Worm (Caenorhabditis elegans): ENCODE measurements around the gene rnf-121.

rnf-121 gene

DNA sequence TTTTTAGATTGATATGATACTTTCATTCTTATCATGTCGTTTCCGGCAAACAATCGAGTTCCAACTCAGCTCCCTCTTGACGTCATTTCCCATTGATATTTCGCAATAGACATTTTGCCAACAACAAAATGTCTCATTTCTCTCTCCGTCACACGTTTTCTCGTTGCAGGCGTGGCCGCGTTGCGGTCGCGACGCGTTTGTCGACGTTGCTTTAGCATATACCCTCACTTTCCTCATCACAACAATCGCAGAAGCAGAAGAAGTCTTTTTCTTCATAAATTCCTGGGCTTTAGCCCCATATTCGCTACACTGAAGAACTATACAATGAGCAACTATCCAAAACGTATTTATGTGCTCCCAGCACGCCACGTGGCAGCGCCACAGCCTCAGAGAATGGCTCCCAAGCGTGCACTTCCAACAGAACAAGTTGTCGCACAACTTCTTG lies 22.9 kb upstream of the rnf-121 start, which contains the start of gene xbp-1 (continued):
- TF ChIP-seq nhr-20 (tag; optimal IDR thresholded peaks at IDR 0.05): peak; percentile 84
- TF ChIP-seq efl-1 (optimal IDR thresholded peaks at IDR 0.05): peak; percentile 76 to 86
- peak; percentile 67 to 95 for TF ChIP-seq efl-1 (GFP tag; optimal IDR thresholded peaks at IDR 0.05 in 1 of 2)
- no peak for TF ChIP-seq lin-39 (tag; optimal IDR thresholded peaks at IDR 0.05)
- TF ChIP-seq swsn-7 (tag; optimal IDR thresholded peaks at IDR 0.05): peak; percentile 78
- peak; percentile 95 for TF ChIP-seq skn-1 (tag; optimal IDR thresholded peaks at IDR 0.05)
- TF ChIP-seq ceh-82 (tag; optimal IDR thresholded peaks at IDR 0.05): peak; percentile 86 to 94 (median 88)
- TF ChIP-seq ets-5 (GFP tag; IDR thresholded peaks at IDR 0.05): no peak

DNA sequence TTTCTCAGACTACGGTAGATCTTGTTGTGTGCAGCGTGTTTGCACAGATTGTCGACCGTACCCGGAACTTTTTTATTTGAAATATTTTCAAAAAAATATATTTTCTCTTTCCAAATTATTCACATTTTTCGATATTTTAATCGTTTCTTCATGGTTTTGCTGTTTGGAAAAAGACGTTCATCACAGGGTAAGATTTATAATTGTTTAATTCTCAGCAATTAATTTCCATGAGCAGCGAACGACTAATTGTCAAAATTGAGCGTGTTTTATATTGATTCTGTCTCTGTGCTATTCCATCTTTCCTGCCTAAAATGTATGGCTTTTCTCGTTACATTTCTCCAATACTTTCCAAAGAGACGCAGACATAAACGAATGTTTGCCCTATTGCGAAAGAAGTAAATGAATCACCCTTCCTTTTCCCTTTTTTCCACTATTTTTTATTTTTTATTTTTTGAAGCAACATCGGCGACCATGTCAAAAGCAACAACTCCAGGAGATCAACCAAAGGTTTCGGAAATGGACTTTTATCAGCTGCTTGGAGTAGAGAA lies 20.4 kb upstream of the rnf-121 start, which contains the start of gene dnj-16:
TSS of gene dnj-16 (plus strand) at position 51 of the 548 bp plus-strand sequence.
- TF ChIP-seq egl-27 (tag; optimal IDR thresholded peaks at IDR 0.05): no peak
- TF ChIP-seq pag-3 (tag; optimal IDR thresholded peaks at IDR 0.05; ENCODE audit: borderline replicate concordance, insufficient read depth): no peak
- no peak for TF ChIP-seq tbx-2 (tag; optimal IDR thresholded peaks at IDR 0.05)
- TF ChIP-seq ces-1 (GFP tag; optimal IDR thresholded peaks at IDR 0.05): no peak
- no peak for TF ChIP-seq egl-13 (tag; optimal IDR thresholded peaks at IDR 0.05)
- TF ChIP-seq aha-1 (tag; optimal IDR thresholded peaks at IDR 0.05): no peak
- no peak for TF ChIP-seq ztf-11 (tag; optimal IDR thresholded peaks at IDR 0.05)
- TF ChIP-seq zip-4 (GFP tag; optimal IDR thresholded peaks at IDR 0.05): peak; percentile 34
- no peak for TF ChIP-seq ceh-88 (GFP tag; IDR thresholded peaks at IDR 0.05)
- no peak for TF ChIP-seq F16B12.6 (tag; optimal IDR thresholded peaks at IDR 0.05)
- TF ChIP-seq ceh-8 (GFP tag; optimal IDR thresholded peaks at IDR 0.05): peak; percentile 19
- TF ChIP-seq elt-2 (tag; optimal IDR thresholded peaks at IDR 0.05): no peak
- peak; percentile 24 to 41 for TF ChIP-seq efl-1 (optimal IDR thresholded peaks at IDR 0.05)
- peak; percentile 15 to 86 for TF ChIP-seq efl-1 (GFP tag; optimal IDR thresholded peaks at IDR 0.05 in 1 of 2)
- no peak for TF ChIP-seq ama-1 (optimal IDR thresholded peaks at IDR 0.05)
- no peak for TF ChIP-seq lin-39 (tag; optimal IDR thresholded peaks at IDR 0.05)
- no peak for TF ChIP-seq alr-1 (tag; optimal IDR thresholded peaks at IDR 0.05; ENCODE audit: borderline replicate concordance)
- peak; percentile 60 for TF ChIP-seq mep-1 (tag; optimal IDR thresholded peaks at IDR 0.05)
- no peak for TF ChIP-seq vab-15 (tag; optimal IDR thresholded peaks at IDR 0.05)
- no peak for TF ChIP-seq unc-130 (tag; optimal IDR thresholded peaks at IDR 0.05)
- TF ChIP-seq fkh-8 (tag; optimal IDR thresholded peaks at IDR 0.05): no peak
- peak; percentile 29 for TF ChIP-seq skn-1 (tag; optimal IDR thresholded peaks at IDR 0.05)
- TF ChIP-seq unc-86 (tag; optimal IDR thresholded peaks at IDR 0.05): no peak
- no peak for TF ChIP-seq mef-2 (tag; optimal IDR thresholded peaks at IDR 0.05)
- TF ChIP-seq C04F5.9 (tag; optimal IDR thresholded peaks at IDR 0.05): no peak
- TF ChIP-seq aly-2 (tag; optimal IDR thresholded peaks at IDR 0.05): no peak
- TF ChIP-seq ets-5 (GFP tag; IDR thresholded peaks at IDR 0.05): no peak
- no peak for TF ChIP-seq snpc-4 (tag; optimal IDR thresholded peaks at IDR 0.05)
- peak; percentile 18 for TF ChIP-seq jun-1 (tag; optimal IDR thresholded peaks at IDR 0.05)
- no peak for TF ChIP-seq nhr-11 (tag; optimal IDR thresholded peaks at IDR 0.05)
- TF ChIP-seq hlh-4 (tag; optimal IDR thresholded peaks at IDR 0.05): no peak
- TF ChIP-seq elt-3 (tag; optimal IDR thresholded peaks at IDR 0.05): no peak
- TF ChIP-seq lsy-2 (tag; optimal IDR thresholded peaks at IDR 0.05): peak; percentile 14 to 62
- TF ChIP-seq sup-37 (GFP tag; optimal IDR thresholded peaks at IDR 0.05): no peak
- TF ChIP-seq lin-15B (tag; optimal IDR thresholded peaks at IDR 0.05): peak; percentile 6
- TF ChIP-seq isw-1 (GFP tag; IDR thresholded peaks at IDR 0.05): no peak
- TF ChIP-seq dsc-1 (tag; optimal IDR thresholded peaks at IDR 0.05): no peak
- TF ChIP-seq nhr-84 (tag; optimal IDR thresholded peaks at IDR 0.05): no peak
- no peak for TF ChIP-seq Y116A8C.19 (tag; optimal IDR thresholded peaks at IDR 0.05; ENCODE audit: borderline replicate concordance)
- TF ChIP-seq nhr-12 (tag; optimal IDR thresholded peaks at IDR 0.05): no peak
- no peak for TF ChIP-seq nhr-90 (tag; optimal IDR thresholded peaks at IDR 0.05; ENCODE audit: poor library complexity)
- peak; percentile 24 for TF ChIP-seq rnt-1 (tag; optimal IDR thresholded peaks at IDR 0.05)
- TF ChIP-seq nhr-19 (GFP tag; conservative IDR thresholded peaks at IDR 0.05): no peak
- TF ChIP-seq fkh-4 (tag; optimal IDR thresholded peaks at IDR 0.05; ENCODE audit: borderline replicate concordance): no peak
- no peak for TF ChIP-seq ztf-4 (tag; optimal IDR thresholded peaks at IDR 0.05)
- TF ChIP-seq nhr-237 (tag; optimal IDR thresholded peaks at IDR 0.05): peak; percentile 25
- TF ChIP-seq fkh-10 (GFP tag; optimal IDR thresholded peaks at IDR 0.05): no peak
